Worm (Caenorhabditis elegans): ENCODE results near the gene srm-6.

DNA sequence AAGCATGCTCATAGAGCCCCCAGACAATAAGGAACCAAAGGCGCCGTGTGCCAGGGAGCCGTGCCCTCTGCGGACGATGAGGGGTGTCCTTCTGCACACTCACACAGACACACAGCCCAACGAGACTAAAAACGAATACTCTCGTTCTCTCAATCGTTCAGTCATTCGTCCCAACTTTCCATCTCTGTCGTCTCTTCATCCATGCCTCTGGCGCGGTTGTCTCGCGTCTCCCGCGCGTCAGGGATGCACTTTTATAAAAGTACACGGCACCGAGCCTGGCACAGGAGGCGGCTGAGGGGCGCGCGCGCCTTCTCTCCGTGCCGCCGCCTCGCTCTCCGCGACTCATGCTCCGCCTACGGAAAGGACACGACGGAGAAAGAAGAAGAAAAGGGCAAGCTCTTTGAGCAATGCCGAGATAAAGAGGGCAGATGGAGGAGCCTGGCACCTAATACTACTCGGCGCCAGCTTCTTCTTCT, 29.8 kb downstream of the srm-6 start:
- TF ChIP-seq egl-18 (GFP tag; IDR thresholded peaks at IDR 0.05): no peak
- TF ChIP-seq F49E8.2 (tag; optimal IDR thresholded peaks at IDR 0.05; ENCODE audit: insufficient read depth): no peak
- TF ChIP-seq lin-54 (GFP tag; optimal IDR thresholded peaks at IDR 0.05): no peak
- no peak for TF ChIP-seq T26A5.8 (tag; optimal IDR thresholded peaks at IDR 0.05)
- no peak for TF ChIP-seq snpc-1.3 (tag; optimal IDR thresholded peaks at IDR 0.05; ENCODE audit: insufficient read depth)
